Worm (Caenorhabditis elegans) whole organism, L1 larva: ENCODE measurements around the gene sucl-1.

Source experiments
- C04F5.9 ChIP-seq: sonication (generic microtip); optimal IDR thresholded peaks from 2 replicates; lab custom pipeline; 2016; ENCODE audit warnings: missing genetic modification characterization, missing compliant biosample characterization
- F16B12.6 ChIP-seq: fragments of 150-350 bp; optimal IDR thresholded peaks from 2 replicates; lab custom pipeline; 2014; ENCODE audit warnings: missing biosample characterization, missing genetic modification characterization
- ama-1 ChIP-seq: fragments of 150-350 bp; optimal IDR thresholded peaks from 2 replicates; lab custom pipeline; 2014
- blmp-1 ChIP-seq: fragments of 150-350 bp; optimal IDR thresholded peaks from 2 replicates; lab custom pipeline; 2014; ENCODE audit warnings: missing biosample characterization, missing genetic modification characterization
- ceh-90 ChIP-seq: sonication (generic microtip); optimal IDR thresholded peaks from 2 replicates; lab custom pipeline; 2016; ENCODE audit warnings: missing genetic modification characterization, missing compliant biosample characterization
- dsc-1 ChIP-seq: sonication (generic microtip); optimal IDR thresholded peaks from 2 replicates; lab custom pipeline; 2016; ENCODE audit warnings: mild to moderate bottlenecking, missing genetic modification characterization, missing compliant biosample characterization
- efl-1 ChIP-seq, 4 experiments: fragments of 150-350 bp; optimal IDR thresholded peaks in 3 of 4; peaks in 1 of 4; 1 replicate in 1 of 4; 2 replicates in 3 of 4; lab custom pipeline; 2014; ENCODE audit warnings: missing biosample characterization in 2 of 4, missing genetic modification characterization in 2 of 4, missing genetic modification reagents in 2 of 4
- efl-3 ChIP-seq: fragments of 200-800 bp; sonication (Bioruptor generic); optimal IDR thresholded peaks from 2 replicates; lab custom pipeline; 2018; ENCODE audit warnings: mild to moderate bottlenecking, missing genetic modification characterization, missing compliant biosample characterization
- egl-13 ChIP-seq: sonication (generic microtip); optimal IDR thresholded peaks from 2 replicates; lab custom pipeline; 2016; ENCODE audit warnings: missing genotype, missing genetic modification reagents, missing genetic modification characterization, missing compliant biosample characterization
- elt-2 ChIP-seq: sonication (generic microtip); optimal IDR thresholded peaks from 2 replicates; lab custom pipeline; 2016; ENCODE audit warnings: missing genetic modification characterization, mild to moderate bottlenecking, inconsistent platforms, missing compliant biosample characterization, missing genetic modification reagents
- elt-3 ChIP-seq, 6 experiments: fragments of 150-350 bp in 1 of 6; sonication (generic microtip); optimal IDR thresholded peaks; 2 replicates each; lab custom pipeline; 2017 to 2018; ENCODE audit warnings: missing biosample characterization in 6 of 6, missing genetic modification characterization in 6 of 6, inconsistent platforms in 1 of 6
- ets-5 ChIP-seq: fragments of 200-800 bp; sonication (Bioruptor generic); IDR thresholded peaks from 2 replicates; pipeline ENCODE4 v1.3.6; 2022; ENCODE audit warnings: missing genetic modification characterization, missing compliant biosample characterization
- fkh-4 ChIP-seq: sonication (generic microtip); optimal IDR thresholded peaks from 2 replicates; lab custom pipeline; 2016; ENCODE audit warnings: missing compliant biosample characterization, missing genetic modification characterization, borderline replicate concordance
- fkh-8 ChIP-seq: sonication (generic microtip); optimal IDR thresholded peaks from 2 replicates; lab custom pipeline; 2016; ENCODE audit warnings: mild to moderate bottlenecking, missing genetic modification characterization, missing compliant biosample characterization
- fos-1 ChIP-seq: fragments of 150-350 bp; optimal IDR thresholded peaks from 2 replicates; lab custom pipeline; 2014; ENCODE audit warnings: missing biosample characterization, missing genetic modification characterization
- hlh-4 ChIP-seq: sonication (generic microtip); optimal IDR thresholded peaks from 2 replicates; lab custom pipeline; 2016; ENCODE audit warnings: mild to moderate bottlenecking, missing genetic modification characterization, missing compliant biosample characterization
- isw-1 ChIP-seq: fragments of 200-800 bp; sonication (Bioruptor generic); IDR thresholded peaks from 2 replicates; pipeline ENCODE4 v1.3.6; 2022; ENCODE audit warnings: missing genetic modification characterization, missing compliant biosample characterization
- jun-1 ChIP-seq: fragments of 150-350 bp; optimal IDR thresholded peaks from 2 replicates; lab custom pipeline; 2014; ENCODE audit warnings: missing biosample characterization, missing genetic modification reagents, missing genetic modification characterization
- lin-13 ChIP-seq: fragments of 150-350 bp; optimal IDR thresholded peaks from 2 replicates; lab custom pipeline; 2014; ENCODE audit warnings: missing biosample characterization, missing genetic modification reagents, missing genetic modification characterization
- lin-14 ChIP-seq: fragments of 200-800 bp; sonication (Bioruptor generic); optimal IDR thresholded peaks from 2 replicates; lab custom pipeline; 2018; ENCODE audit warnings: mild to moderate bottlenecking, missing genetic modification characterization, moderate library complexity, missing compliant biosample characterization
- lin-35 ChIP-seq, 2 experiments: fragments of 150-350 bp; optimal IDR thresholded peaks; 2 replicates each; lab custom pipeline; 2014; ENCODE audit warnings: missing biosample characterization in 2 of 2, missing genetic modification characterization in 2 of 2, missing genetic modification reagents in 2 of 2
- lir-3 ChIP-seq: sonication (generic microtip); optimal IDR thresholded peaks from 2 replicates; lab custom pipeline; 2016; ENCODE audit warnings: mild to moderate bottlenecking, missing genetic modification characterization, moderate library complexity, missing compliant biosample characterization; ENCODE audit not compliant: poor library complexity
- lsy-2 ChIP-seq, 2 experiments: fragments of 150-350 bp; optimal IDR thresholded peaks; 2 replicates each; lab custom pipeline; 2014; ENCODE audit warnings: missing biosample characterization in 2 of 2, missing genetic modification characterization in 2 of 2
- mab-9 ChIP-seq: fragments of 200-800 bp; sonication (Bioruptor generic); IDR thresholded peaks from 2 replicates; pipeline ENCODE4 v1.3.6; 2022; ENCODE audit warnings: missing genetic modification reagents, missing genetic modification characterization, missing compliant biosample characterization
- mdl-1 ChIP-seq, 2 experiments: fragments of 150-350 bp; optimal IDR thresholded peaks; 2 replicates each; lab custom pipeline; 2014 to 2017; ENCODE audit warnings: missing biosample characterization in 2 of 2, missing genetic modification characterization in 2 of 2, inconsistent platforms in 1 of 2
- nhr-19 ChIP-seq: fragments of 200-800 bp; sonication (Bioruptor generic); conservative IDR thresholded peaks from 2 replicates; pipeline ENCODE4 v1.3.6; 2022; ENCODE audit warnings: missing genetic modification characterization, missing compliant biosample characterization
- nhr-20 ChIP-seq: sonication (generic microtip); optimal IDR thresholded peaks from 2 replicates; lab custom pipeline; 2016; ENCODE audit warnings: mild to moderate bottlenecking, missing genetic modification characterization, missing compliant biosample characterization
- nhr-47 ChIP-seq: sonication (generic microtip); optimal IDR thresholded peaks from 2 replicates; lab custom pipeline; 2016; ENCODE audit warnings: mild to moderate bottlenecking, missing genetic modification characterization, moderate library complexity, missing compliant biosample characterization
- nhr-71 ChIP-seq: sonication (generic microtip); optimal IDR thresholded peaks from 2 replicates; lab custom pipeline; 2016; ENCODE audit warnings: mild to moderate bottlenecking, missing genetic modification characterization, moderate library complexity, missing compliant biosample characterization
- nhr-84 ChIP-seq: sonication (generic microtip); optimal IDR thresholded peaks from 2 replicates; lab custom pipeline; 2017; ENCODE audit warnings: missing biosample characterization, missing genetic modification characterization
- nhr-85 ChIP-seq: sonication (generic microtip); peaks from one replicate; lab custom pipeline; 2016; ENCODE audit warnings: missing genetic modification characterization, inconsistent platforms, missing compliant biosample characterization
- nhr-90 ChIP-seq: sonication (generic microtip); optimal IDR thresholded peaks from 2 replicates; lab custom pipeline; 2016; ENCODE audit warnings: mild to moderate bottlenecking, missing genetic modification characterization, missing compliant biosample characterization; ENCODE audit not compliant: poor library complexity
- pag-3 ChIP-seq: sonication (generic microtip); optimal IDR thresholded peaks from 2 replicates; lab custom pipeline; 2017; ENCODE audit warnings: missing genetic modification characterization, mild to moderate bottlenecking, missing compliant biosample characterization, antibody characterized with exemption, borderline replicate concordance; ENCODE audit not compliant: insufficient read depth
- rnt-1 ChIP-seq: sonication (generic microtip); optimal IDR thresholded peaks from 2 replicates; lab custom pipeline; 2016; ENCODE audit warnings: mild to moderate bottlenecking, missing genetic modification characterization, moderate library complexity, missing compliant biosample characterization
- skn-1 ChIP-seq: fragments of 150-350 bp; optimal IDR thresholded peaks from 2 replicates; lab custom pipeline; 2014; ENCODE audit warnings: missing biosample characterization, missing genetic modification characterization
- snpc-4 ChIP-seq: fragments of 150-350 bp; optimal IDR thresholded peaks from 2 replicates; lab custom pipeline; 2014; ENCODE audit warnings: missing biosample characterization, missing genetic modification characterization
- snu-23 ChIP-seq: sonication (generic microtip); optimal IDR thresholded peaks from 2 replicates; lab custom pipeline; 2016; ENCODE audit warnings: missing genetic modification characterization, missing compliant biosample characterization
- sox-4 ChIP-seq: sonication (generic microtip); optimal IDR thresholded peaks from 2 replicates; lab custom pipeline; 2016; ENCODE audit warnings: missing genetic modification characterization, missing compliant biosample characterization
- tbx-2 ChIP-seq: sonication (generic microtip); optimal IDR thresholded peaks from 2 replicates; lab custom pipeline; 2016; ENCODE audit warnings: missing genetic modification characterization, missing compliant biosample characterization
- unc-130 ChIP-seq: fragments of 150-350 bp; optimal IDR thresholded peaks from 2 replicates; lab custom pipeline; 2017; ENCODE audit warnings: missing biosample characterization, missing genetic modification characterization, inconsistent platforms
- unc-62 ChIP-seq: fragments of 150-350 bp; optimal IDR thresholded peaks from 2 replicates; lab custom pipeline; 2014; ENCODE audit warnings: missing biosample characterization, missing genetic modification reagents, missing genetic modification characterization
- unc-86 ChIP-seq: sonication (generic microtip); optimal IDR thresholded peaks from 2 replicates; lab custom pipeline; 2016; ENCODE audit warnings: missing genetic modification characterization, missing compliant biosample characterization
- vab-15 ChIP-seq: sonication (generic microtip); optimal IDR thresholded peaks from 2 replicates; lab custom pipeline; 2017; ENCODE audit warnings: missing genotype, mild to moderate bottlenecking, missing genetic modification characterization, missing compliant biosample characterization
- zip-4 ChIP-seq: fragments of 200-800 bp; sonication (Bioruptor generic); optimal IDR thresholded peaks from 2 replicates; lab custom pipeline; 2018; ENCODE audit warnings: mild to moderate bottlenecking, missing genetic modification characterization, moderate library complexity, missing compliant biosample characterization
- ztf-4 ChIP-seq: fragments of 150-350 bp; optimal IDR thresholded peaks from 2 replicates; lab custom pipeline; 2014; ENCODE audit warnings: missing biosample characterization, missing genetic modification characterization

The sucl-1 gene

ce11 chrX:14778112-14778511 lies 24.3 kb downstream of the sucl-1 start:
- TF ChIP-seq zip-4 (GFP tag; lab: Kevin White, UChicago) = no peak
- TF ChIP-seq dsc-1 = peak; percentile 34

- TF ChIP-seq nhr-85 (tag; lab: Kevin White, UChicago) (peak; percentile 82), nhr-19 (GFP tag; lab: Robert Waterston, UW) (peak; percentile 18; the same call in 1 of the 2 replicates), elt-3 (tag; optimal IDR thresholded peaks at IDR 0.05; lab: Kevin White, UChicago) (peak in 2 of 6 experiments; percentile 61 to 78), ceh-90 (tag; lab: Kevin White, UChicago) (no peak), nhr-90 (tag; lab: Kevin White, UChicago) (peak; percentile 37), nhr-20 (tag; lab: Kevin White, UChicago) (peak; percentile 74), fos-1 (tag; lab: Kevin White, UChicago) (no peak), nhr-71 (tag; lab: Kevin White, UChicago) (peak; percentile 61), blmp-1 (tag; lab: Kevin White, UChicago) (peak; percentile 61), nhr-47 (tag; lab: Kevin White, UChicago) (peak; percentile 20), snu-23 (GFP tag; lab: Kevin White, UChicago) (peak; percentile 54), unc-62 (GFP tag; lab: Kevin White, UChicago) (no peak), ztf-4 (tag; lab: Kevin White, UChicago) (no peak), skn-1 (tag; lab: Kevin White, UChicago) (peak; percentile 18), efl-3 (GFP tag; lab: Kevin White, UChicago) (no peak), lin-14 (GFP tag; lab: Kevin White, UChicago) (peak; percentile 54), C04F5.9 (tag; lab: Kevin White, UChicago) (no peak), rnt-1 (tag; lab: Kevin White, UChicago) (no peak), lsy-2 (tag; optimal IDR thresholded peaks at IDR 0.05; lab: Kevin White, UChicago) (peak in 1 of 2 experiments; percentile 8), tbx-2 (tag; lab: Kevin White, UChicago) (peak; percentile 61), unc-86 (tag; lab: Kevin White, UChicago) (no peak), lin-35 (GFP tag; optimal IDR thresholded peaks at IDR 0.05; lab: Kevin White, UChicago) (peak in 1 of 2 experiments; percentile 51), mdl-1 (tag; optimal IDR thresholded peaks at IDR 0.05; lab: Kevin White, UChicago) (peak in 1 of 2 experiments; percentile 62)
These were observed 26.4 kb downstream of the sucl-1 start for ce11 chrX:14780176-14780575.

- TF ChIP-seq nhr-19 (GFP tag; lab: Robert Waterston, UW) (peak; percentile 38), efl-1 (optimal IDR thresholded peaks at IDR 0.05; lab: Kevin White, UChicago) (no peak), efl-1 (GFP tag; optimal IDR thresholded peaks at IDR 0.05 in 1 of 2; lab: Kevin White, UChicago) (peak in 1 of 2 experiments; percentile 43), pag-3 (tag; lab: Kevin White, UChicago) (no peak), fkh-8 (tag; lab: Kevin White, UChicago) (no peak), ama-1 (lab: Kevin White, UChicago) (no peak), mab-9 (GFP tag; lab: Robert Waterston, UW) (no peak), jun-1 (tag; lab: Kevin White, UChicago) (no peak), lin-14 (GFP tag; lab: Kevin White, UChicago) (peak; percentile 63), ztf-4 (tag; lab: Kevin White, UChicago) (no peak), elt-3 (tag; optimal IDR thresholded peaks at IDR 0.05; lab: Kevin White, UChicago) (peak in 1 of 6 experiments; percentile 19), tbx-2 (tag; lab: Kevin White, UChicago) (peak; percentile 51), F16B12.6 (tag; lab: Kevin White, UChicago) (no peak), nhr-47 (tag; lab: Kevin White, UChicago) (peak; percentile 22), fkh-4 (no peak), hlh-4 (no peak), mdl-1 (tag; optimal IDR thresholded peaks at IDR 0.05; lab: Kevin White, UChicago) (peak in 1 of 2 experiments; percentile 47), nhr-20 (tag; lab: Kevin White, UChicago) (peak; percentile 72), nhr-84 (tag; lab: Kevin White, UChicago) (no peak), vab-15 (tag; lab: Kevin White, UChicago) (no peak), sox-4 (tag; lab: Kevin White, UChicago) (no peak), nhr-85 (tag; lab: Kevin White, UChicago) (peak; percentile 90), C04F5.9 (tag; lab: Kevin White, UChicago) (no peak), unc-130 (tag; lab: Kevin White, UChicago) (no peak), isw-1 (GFP tag; lab: Robert Waterston, UW) (no peak), ets-5 (GFP tag; lab: Robert Waterston, UW) (no peak), lin-13 (GFP tag; lab: Kevin White, UChicago) (no peak), snpc-4 (tag; lab: Kevin White, UChicago) (no peak), nhr-71 (tag; lab: Kevin White, UChicago) (peak; percentile 67), elt-2 (tag; lab: Kevin White, UChicago) (peak; percentile 70), lir-3 (no peak), egl-13 (tag; lab: Kevin White, UChicago) (no peak)
These were observed 29.8 kb downstream of the sucl-1 start for ce11 chrX:14783434-14784142.
